Worm (Caenorhabditis elegans) whole organism, late embryonic: ENCODE measurements around the gene ZC262.13.

ENCODE experiments used
- K02D7.2 ChIP-seq: sonication (generic microtip); optimal IDR thresholded peaks from 2 replicates; lab custom pipeline; 2017; ENCODE audit warnings: mild to moderate bottlenecking, missing genetic modification characterization, missing compliant biosample characterization
- K09A11.1 ChIP-seq: sonication (generic microtip); optimal IDR thresholded peaks from 2 replicates; lab custom pipeline; 2017; ENCODE audit warnings: antibody characterized with exemption, mild to moderate bottlenecking, missing genetic modification characterization, missing compliant biosample characterization; ENCODE audit not compliant: insufficient read depth
- Y22D7AL.16 ChIP-seq: sonication (generic microtip); optimal IDR thresholded peaks from 2 replicates; lab custom pipeline; 2016; ENCODE audit warnings: missing genetic modification characterization, missing compliant biosample characterization
- ahr-1 ChIP-seq: sonication (generic microtip); optimal IDR thresholded peaks from 2 replicates; lab custom pipeline; 2016; ENCODE audit warnings: missing genetic modification characterization, missing compliant biosample characterization
- ama-1 ChIP-seq: fragments of 150-350 bp; optimal IDR thresholded peaks from 2 replicates; lab custom pipeline; 2014
- ceh-14 ChIP-seq: sonication (generic microtip); optimal IDR thresholded peaks from 2 replicates; lab custom pipeline; 2016; ENCODE audit warnings: missing genotype, missing genetic modification characterization, missing compliant biosample characterization
- ceh-18 ChIP-seq: sonication (generic microtip); optimal IDR thresholded peaks from 2 replicates; lab custom pipeline; 2016; ENCODE audit warnings: missing genetic modification characterization, missing compliant biosample characterization
- ceh-2 ChIP-seq: sonication (generic microtip); optimal IDR thresholded peaks from 2 replicates; lab custom pipeline; 2016; ENCODE audit warnings: missing genotype, missing genetic modification characterization, missing compliant biosample characterization
- ceh-24 ChIP-seq: sonication (generic microtip); optimal IDR thresholded peaks from 2 replicates; lab custom pipeline; 2016; ENCODE audit warnings: mild to moderate bottlenecking, missing genetic modification characterization, missing compliant biosample characterization
- ceh-30 ChIP-seq: fragments of 150-350 bp; optimal IDR thresholded peaks from 2 replicates; lab custom pipeline; 2014; ENCODE audit warnings: missing biosample characterization, missing genetic modification characterization
- ceh-31 ChIP-seq: sonication (generic microtip); optimal IDR thresholded peaks from 2 replicates; lab custom pipeline; 2016; ENCODE audit warnings: missing genetic modification characterization, missing compliant biosample characterization
- ceh-34 ChIP-seq: sonication (generic microtip); optimal IDR thresholded peaks from 2 replicates; lab custom pipeline; 2016; ENCODE audit warnings: mild to moderate bottlenecking, missing genetic modification characterization, missing compliant biosample characterization
- ceh-9 ChIP-seq: sonication (generic microtip); optimal IDR thresholded peaks from 2 replicates; lab custom pipeline; 2016; ENCODE audit warnings: mild to moderate bottlenecking, missing genetic modification characterization, inconsistent platforms, missing compliant biosample characterization
- che-1 ChIP-seq: sonication (generic microtip); optimal IDR thresholded peaks from 2 replicates; lab custom pipeline; 2016; ENCODE audit warnings: mild to moderate bottlenecking, missing genetic modification characterization, missing compliant biosample characterization
- dve-1 ChIP-seq: sonication (generic microtip); optimal IDR thresholded peaks from 2 replicates; lab custom pipeline; 2017; ENCODE audit warnings: antibody characterized with exemption, mild to moderate bottlenecking, missing genetic modification characterization, missing compliant biosample characterization
- elt-2 ChIP-seq: sonication (generic microtip); optimal IDR thresholded peaks from 2 replicates; lab custom pipeline; 2016; ENCODE audit warnings: missing genetic modification reagents, missing genetic modification characterization, missing compliant biosample characterization
- eyg-1 ChIP-seq: sonication (generic microtip); optimal IDR thresholded peaks from 2 replicates; lab custom pipeline; 2016; ENCODE audit warnings: missing genotype, missing genetic modification characterization, missing compliant biosample characterization
- hlh-13 ChIP-seq: fragments of 200-800 bp; sonication (Bioruptor generic); optimal IDR thresholded peaks from 2 replicates; lab custom pipeline; 2018; ENCODE audit warnings: mild to moderate bottlenecking, missing genetic modification characterization, missing compliant biosample characterization
- hlh-15 ChIP-seq: sonication (generic microtip); optimal IDR thresholded peaks from 2 replicates; lab custom pipeline; 2016; ENCODE audit warnings: missing genetic modification characterization, missing compliant biosample characterization
- hlh-30 ChIP-seq: sonication (generic microtip); optimal IDR thresholded peaks from 2 replicates; lab custom pipeline; 2017; ENCODE audit warnings: antibody characterized with exemption, missing genetic modification characterization, missing compliant biosample characterization; ENCODE audit not compliant: insufficient read depth
- hlh-6 ChIP-seq: sonication (generic microtip); optimal IDR thresholded peaks from 2 replicates; lab custom pipeline; 2016; ENCODE audit warnings: missing genotype, missing genetic modification characterization, missing compliant biosample characterization
- lim-6 ChIP-seq: sonication (generic microtip); optimal IDR thresholded peaks from 2 replicates; lab custom pipeline; 2016; ENCODE audit warnings: missing genetic modification characterization, missing compliant biosample characterization
- lin-11 ChIP-seq: fragments of 200-800 bp; sonication (Bioruptor generic); optimal IDR thresholded peaks from 2 replicates; lab custom pipeline; 2018; ENCODE audit warnings: mild to moderate bottlenecking, missing genetic modification characterization, missing compliant biosample characterization
- madf-2 ChIP-seq: sonication (generic microtip); optimal IDR thresholded peaks from 2 replicates; lab custom pipeline; 2017; ENCODE audit warnings: missing genetic modification characterization, missing compliant biosample characterization
- mec-3 ChIP-seq: sonication (generic microtip); optimal IDR thresholded peaks from 2 replicates; lab custom pipeline; 2016; ENCODE audit warnings: borderline replicate concordance, missing genetic modification characterization, missing compliant biosample characterization
- nfya-1 ChIP-seq: sonication (generic microtip); optimal IDR thresholded peaks from 2 replicates; lab custom pipeline; 2017; ENCODE audit warnings: missing genetic modification characterization, mild to moderate bottlenecking, missing compliant biosample characterization, antibody characterized with exemption, moderate library complexity
- pat-9 ChIP-seq: fragments of 200-800 bp; sonication (Bioruptor generic); optimal IDR thresholded peaks from 2 replicates; lab custom pipeline; 2018; ENCODE audit warnings: mild to moderate bottlenecking, missing genetic modification characterization, moderate library complexity, missing compliant biosample characterization
- pax-1 ChIP-seq: fragments of 150-350 bp; optimal IDR thresholded peaks from 2 replicates; lab custom pipeline; 2014; ENCODE audit warnings: missing biosample characterization, missing genetic modification characterization
- pha-2 ChIP-seq: sonication (generic microtip); optimal IDR thresholded peaks from 2 replicates; lab custom pipeline; 2017; ENCODE audit warnings: mild to moderate bottlenecking, missing genetic modification characterization, missing compliant biosample characterization
- pros-1 ChIP-seq: fragments of 150-350 bp; optimal IDR thresholded peaks from 2 replicates; lab custom pipeline; 2014; ENCODE audit warnings: missing biosample characterization, missing genetic modification reagents, missing genetic modification characterization
- ref-2 ChIP-seq: sonication (generic microtip); optimal IDR thresholded peaks from 2 replicates; lab custom pipeline; 2016; ENCODE audit warnings: missing genetic modification characterization, missing compliant biosample characterization
- rnt-1 ChIP-seq: sonication (generic microtip); optimal IDR thresholded peaks from 2 replicates; lab custom pipeline; 2016; ENCODE audit warnings: missing genetic modification characterization, missing compliant biosample characterization
- sdc-2 ChIP-seq: sonication (generic microtip); optimal IDR thresholded peaks from 2 replicates; lab custom pipeline; 2016; ENCODE audit warnings: missing genotype, missing genetic modification characterization, missing compliant biosample characterization
- syd-9 ChIP-seq: sonication (generic microtip); optimal IDR thresholded peaks from 2 replicates; lab custom pipeline; 2016; ENCODE audit warnings: mild to moderate bottlenecking, missing genetic modification characterization, moderate library complexity, missing compliant biosample characterization
- tbx-2 ChIP-seq: sonication (generic microtip); optimal IDR thresholded peaks from 2 replicates; lab custom pipeline; 2016; ENCODE audit warnings: missing genetic modification characterization, missing compliant biosample characterization
- tbx-7 ChIP-seq: sonication (generic microtip); optimal IDR thresholded peaks from 2 replicates; lab custom pipeline; 2016; ENCODE audit warnings: missing genotype, missing genetic modification characterization, missing compliant biosample characterization
- unc-3 ChIP-seq, 2 experiments: fragments of 200-800 bp in 1 of 2; sonication (Bioruptor generic) in 1 of 2; sonication (generic microtip) in 1 of 2; conservative IDR thresholded peaks in 1 of 2; optimal IDR thresholded peaks in 1 of 2; 2 replicates each; pipeline versions ENCODE4 v1.3.6 to Lab custom; 2016 to 2022; ENCODE audit warnings: missing compliant biosample characterization in 2 of 2, missing genetic modification characterization in 2 of 2, missing genetic modification reagents in 1 of 2
- unc-42 ChIP-seq: sonication (generic microtip); optimal IDR thresholded peaks from 2 replicates; lab custom pipeline; 2016; ENCODE audit warnings: missing genotype, missing genetic modification characterization, missing compliant biosample characterization
- unc-55 ChIP-seq: sonication (generic microtip); optimal IDR thresholded peaks from 2 replicates; lab custom pipeline; 2017; ENCODE audit warnings: missing biosample characterization, missing genetic modification reagents, missing genetic modification characterization
- zip-5 ChIP-seq: sonication (generic microtip); optimal IDR thresholded peaks from 2 replicates; lab custom pipeline; 2016; ENCODE audit warnings: missing genetic modification characterization, missing compliant biosample characterization
- ztf-16 ChIP-seq: sonication (generic microtip); optimal IDR thresholded peaks from 2 replicates; lab custom pipeline; 2017; ENCODE audit warnings: missing genetic modification characterization, missing compliant biosample characterization

Gene ZC262.13

DNA sequence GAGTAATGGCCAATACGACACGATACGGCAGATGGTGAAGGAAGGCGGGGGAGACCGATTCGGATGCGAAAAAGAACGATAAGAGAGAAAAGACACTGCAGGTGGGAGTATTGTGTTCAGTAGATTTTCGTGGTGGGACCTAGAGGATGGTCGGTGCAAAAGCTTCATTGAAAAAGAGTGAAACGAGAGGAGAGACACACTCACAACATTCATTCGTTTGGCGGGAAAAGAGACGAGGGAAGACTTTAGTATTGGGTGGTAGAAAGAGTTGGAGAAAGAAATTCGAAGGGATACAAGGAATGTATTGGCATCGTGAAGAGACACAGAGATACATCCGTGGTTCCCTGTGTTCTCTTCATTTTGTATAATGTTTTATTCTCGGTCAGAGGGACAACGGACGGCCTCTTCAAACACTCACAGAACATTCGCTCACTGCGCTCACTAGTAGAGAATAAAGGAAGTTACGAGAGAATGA lies 30.4 kb downstream of the ZC262.13 start:
- peak; percentile 7 for TF ChIP-seq sdc-2
- TF ChIP-seq lin-11 (tag; lab: Kevin White, UChicago), result peak; percentile 8
- peak; percentile 55 for TF ChIP-seq unc-42
- TF ChIP-seq ceh-2, result peak; percentile 39
- TF ChIP-seq pros-1 (tag; lab: Kevin White, UChicago), result peak; percentile 40
- TF ChIP-seq hlh-13 (GFP tag; lab: Kevin White, UChicago), result no peak
- TF ChIP-seq tbx-2 (tag; lab: Kevin White, UChicago), result peak; percentile 60
- no peak for TF ChIP-seq ama-1 (lab: Kevin White, UChicago)
- TF ChIP-seq elt-2 (tag; lab: Kevin White, UChicago), result peak; percentile 14
- TF ChIP-seq hlh-6 (tag; lab: Kevin White, UChicago), result peak; percentile 25
- no peak for TF ChIP-seq ahr-1 (tag; lab: Kevin White, UChicago)
- peak; percentile 70 for TF ChIP-seq ceh-34 (tag; lab: Kevin White, UChicago)
- TF ChIP-seq ceh-14 (tag; lab: Kevin White, UChicago), result peak; percentile 37
- TF ChIP-seq che-1 (tag; lab: Kevin White, UChicago), result peak; percentile 12
- TF ChIP-seq hlh-30, result peak; percentile 10
- TF ChIP-seq zip-5, result no peak
- no peak for TF ChIP-seq mec-3 (tag; lab: Kevin White, UChicago)
- peak; percentile 37 for TF ChIP-seq tbx-7
- TF ChIP-seq eyg-1 (tag; lab: Kevin White, UChicago), result peak; percentile 55
- TF ChIP-seq pha-2 (tag; lab: Kevin White, UChicago), result no peak
- peak; percentile 87 for TF ChIP-seq nfya-1 (tag; lab: Kevin White, UChicago)
- peak; percentile 56 for TF ChIP-seq syd-9 (tag; lab: Kevin White, UChicago)
- no peak for TF ChIP-seq lim-6 (tag; lab: Kevin White, UChicago)
- TF ChIP-seq ceh-31, result peak; percentile 85
- no peak for TF ChIP-seq hlh-15 (tag; lab: Kevin White, UChicago)
- no peak for TF ChIP-seq madf-2
- TF ChIP-seq unc-55 (GFP tag; lab: Kevin White, UChicago), result peak; percentile 14
- TF ChIP-seq ref-2, result peak; percentile 26
- TF ChIP-seq ceh-18 (tag; lab: Kevin White, UChicago), result peak; percentile 81

- TF ChIP-seq pax-1 (tag; lab: Kevin White, UChicago) (peak; percentile 47), K09A11.1 (tag; lab: Kevin White, UChicago) (peak; percentile 13), ceh-14 (tag; lab: Kevin White, UChicago) (no peak), nfya-1 (tag; lab: Kevin White, UChicago) (peak; percentile 71), hlh-30 (peak; percentile 40), ceh-18 (tag; lab: Kevin White, UChicago) (peak; percentile 35), dve-1 (tag; lab: Kevin White, UChicago) (peak; percentile 44), ceh-31 (peak; percentile 49), unc-55 (GFP tag; lab: Kevin White, UChicago) (peak; percentile 52), zip-5 (no peak), unc-42 (peak; percentile 53), rnt-1 (tag; lab: Kevin White, UChicago) (peak; percentile 46), ceh-30 (tag; lab: Kevin White, UChicago) (peak; percentile 15), eyg-1 (tag; lab: Kevin White, UChicago) (no peak)
Observed at ce11 chrIII:8358213-8358672, 32.2 kb downstream of the ZC262.13 start, which contains the start of the genes R05D3.8 and rfp-1. Gene R05D3.8, minus strand, starts transcription at chrIII:8358327. Gene rfp-1, plus strand, starts transcription at chrIII:8358622.

DNA sequence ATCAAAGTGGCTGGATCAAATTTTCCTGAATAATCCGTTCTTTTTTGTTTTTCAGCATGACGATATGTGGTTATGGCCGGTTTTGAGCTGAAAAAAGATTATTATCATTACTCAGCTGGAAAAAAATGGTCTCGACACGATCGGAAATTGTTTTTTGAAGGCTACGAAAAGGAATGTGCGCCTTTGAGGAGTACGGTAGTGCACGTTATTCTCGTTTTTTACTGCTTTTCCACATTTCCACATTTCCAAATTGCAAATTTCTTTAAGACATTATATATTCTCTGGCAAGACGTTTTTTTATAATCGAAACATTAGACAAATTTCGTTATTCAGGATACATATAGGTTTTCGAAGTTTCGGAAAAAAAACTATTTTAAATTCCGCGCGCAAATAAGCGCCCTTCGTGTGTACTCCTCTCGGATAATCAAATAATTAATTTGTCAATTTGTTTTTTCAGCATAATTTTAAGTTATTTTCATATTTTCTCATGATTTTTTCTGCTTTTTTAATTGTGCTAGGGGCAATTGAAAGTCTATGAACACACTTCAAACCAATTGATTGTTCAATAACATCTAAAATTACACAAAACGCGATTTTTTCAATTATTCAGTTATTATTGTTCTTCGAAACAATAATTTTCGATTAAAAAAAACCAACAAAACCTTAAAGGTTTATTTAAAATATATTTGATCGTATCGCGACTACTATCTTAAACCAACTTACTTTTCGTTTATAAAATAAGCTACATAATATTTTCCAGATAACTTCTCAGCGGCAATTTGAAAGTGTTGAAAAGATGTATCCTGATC lies 37.4 kb downstream of the ZC262.13 start, which contains the start of gene R05D3.3:
TSS of gene R05D3.3 (plus strand) at position 759 of the 809 bp plus-strand sequence.
- TF ChIP-seq unc-55 (GFP tag; lab: Kevin White, UChicago) (no peak), pat-9 (tag; lab: Kevin White, UChicago) (no peak), ceh-24 (tag; lab: Kevin White, UChicago) (no peak), hlh-30 (no peak), ceh-2 (no peak), ceh-18 (tag; lab: Kevin White, UChicago) (no peak), ref-2 (no peak), tbx-7 (no peak), hlh-15 (tag; lab: Kevin White, UChicago) (no peak), ceh-14 (tag; lab: Kevin White, UChicago) (no peak), ztf-16 (no peak), pax-1 (tag; lab: Kevin White, UChicago) (no peak), K02D7.2 (tag; lab: Kevin White, UChicago) (no peak), mec-3 (tag; lab: Kevin White, UChicago) (no peak), zip-5 (no peak), ceh-9 (tag; lab: Kevin White, UChicago) (no peak), Y22D7AL.16 (tag; lab: Kevin White, UChicago) (no peak), unc-3 (GFP tag; conservative IDR thresholded peaks at IDR 0.05; lab: Robert Waterston, UW) (no peak), unc-3 (tag; optimal IDR thresholded peaks at IDR 0.05; lab: Kevin White, UChicago) (no peak), eyg-1 (tag; lab: Kevin White, UChicago) (no peak), hlh-13 (GFP tag; lab: Kevin White, UChicago) (no peak)
